Worm (Caenorhabditis elegans) whole organism, L4 larva: ENCODE data around the gene emc-6.

Source experiments
- F10B5.3 ChIP-seq: sonication (generic microtip); optimal IDR thresholded peaks from 2 replicates; lab custom pipeline; 2016; ENCODE audit warnings: mild to moderate bottlenecking, missing genetic modification characterization, missing compliant biosample characterization
- F49E8.2 ChIP-seq: sonication (generic microtip); optimal IDR thresholded peaks from 2 replicates; lab custom pipeline; 2016; ENCODE audit warnings: missing compliant biosample characterization, mild to moderate bottlenecking, missing genetic modification characterization, borderline replicate concordance
- T26A8.4 ChIP-seq: fragments of 200-800 bp; sonication (Bioruptor generic); IDR thresholded peaks from 2 replicates; pipeline ENCODE4 v1.3.6; 2022; ENCODE audit warnings: missing genetic modification characterization, missing compliant biosample characterization
- Y48G9A.11 ChIP-seq: fragments of 200-800 bp; sonication (Bioruptor generic); IDR thresholded peaks from 2 replicates; pipeline ENCODE4 v1.3.6; 2022; ENCODE audit warnings: missing genetic modification reagents, missing genetic modification characterization, missing compliant biosample characterization
- arid-1 ChIP-seq: fragments of 200-800 bp; sonication (Bioruptor generic); conservative IDR thresholded peaks from 2 replicates; pipeline ENCODE4 v1.3.6; 2022; ENCODE audit warnings: missing genetic modification reagents, missing genetic modification characterization, missing compliant biosample characterization
- ceh-82 ChIP-seq: sonication (generic microtip); optimal IDR thresholded peaks from 2 replicates; lab custom pipeline; 2017; ENCODE audit warnings: missing biosample characterization, missing genetic modification characterization
- ctbp-1 ChIP-seq: fragments of 200-800 bp; sonication (Bioruptor generic); IDR thresholded peaks from 2 replicates; pipeline ENCODE4 v1.3.6; 2022; ENCODE audit warnings: missing genetic modification reagents, missing genetic modification characterization, missing compliant biosample characterization
- daf-12 ChIP-seq: fragments of 150-350 bp; optimal IDR thresholded peaks from 2 replicates; lab custom pipeline; 2014; ENCODE audit warnings: missing biosample characterization, missing genetic modification reagents, missing genetic modification characterization
- daf-16 ChIP-seq, 3 experiments: sonication (generic microtip); optimal IDR thresholded peaks; 2 replicates each; lab custom pipeline; 2016 to 2017; ENCODE audit warnings: missing genetic modification characterization in 3 of 3, missing genetic modification reagents in 3 of 3, mild to moderate bottlenecking in 2 of 3, missing compliant biosample characterization in 2 of 3, missing biosample characterization in 1 of 3, moderate library complexity in 1 of 3
- dmd-6 ChIP-seq: fragments of 200-800 bp; sonication (Bioruptor generic); IDR thresholded peaks from 2 replicates; pipeline ENCODE4 v1.3.6; 2022; ENCODE audit warnings: missing genetic modification reagents, missing genetic modification characterization, missing compliant biosample characterization
- fos-1 ChIP-seq: fragments of 150-350 bp; optimal IDR thresholded peaks from 2 replicates; lab custom pipeline; 2014; ENCODE audit warnings: missing biosample characterization, missing genetic modification characterization
- jun-1 ChIP-seq: fragments of 150-350 bp; optimal IDR thresholded peaks from 2 replicates; lab custom pipeline; 2014; ENCODE audit warnings: missing biosample characterization, missing genetic modification reagents, missing genetic modification characterization
- lin-38 ChIP-seq: fragments of 200-800 bp; sonication (Bioruptor generic); IDR thresholded peaks from 2 replicates; pipeline ENCODE4 v1.3.6; 2022; ENCODE audit warnings: missing genetic modification reagents, missing genetic modification characterization, missing compliant biosample characterization
- lin-39 ChIP-seq: fragments of 150-350 bp; optimal IDR thresholded peaks from 2 replicates; lab custom pipeline; 2014; ENCODE audit warnings: missing biosample characterization, missing genetic modification reagents, missing genetic modification characterization
- mdl-1 ChIP-seq, 2 experiments: fragments of 150-350 bp in 1 of 2; sonication (generic microtip) in 1 of 2; optimal IDR thresholded peaks; 2 replicates each; lab custom pipeline; 2014 to 2017; ENCODE audit warnings: missing biosample characterization in 2 of 2, missing genetic modification characterization in 2 of 2
- mep-1 ChIP-seq: fragments of 150-350 bp; sonication (generic microtip); optimal IDR thresholded peaks from 3 replicates; lab custom pipeline; 2014; ENCODE audit warnings: missing biosample characterization, missing genetic modification characterization
- mes-2 ChIP-seq: sonication (generic microtip); optimal IDR thresholded peaks from 2 replicates; lab custom pipeline; 2016; ENCODE audit warnings: missing genotype, mild to moderate bottlenecking, missing genetic modification characterization, missing compliant biosample characterization; ENCODE audit not compliant: poor library complexity, severe bottlenecking
- nhr-25 ChIP-seq: sonication (generic microtip); optimal IDR thresholded peaks from 2 replicates; lab custom pipeline; 2017; ENCODE audit warnings: missing genetic modification characterization, mild to moderate bottlenecking, missing compliant biosample characterization, antibody characterized with exemption, moderate library complexity, borderline replicate concordance; ENCODE audit not compliant: insufficient read depth
- nhr-28 ChIP-seq: fragments of 150-350 bp; optimal IDR thresholded peaks from 2 replicates; lab custom pipeline; 2014; ENCODE audit warnings: missing biosample characterization, missing genetic modification characterization
- nhr-48 ChIP-seq: sonication (generic microtip); optimal IDR thresholded peaks from 2 replicates; lab custom pipeline; 2016; ENCODE audit warnings: mild to moderate bottlenecking, missing genetic modification characterization, missing compliant biosample characterization
- pqm-1 ChIP-seq: sonication (generic microtip); optimal IDR thresholded peaks from 2 replicates; lab custom pipeline; 2017; ENCODE audit warnings: missing biosample characterization, missing genetic modification characterization
- set-16 ChIP-seq: fragments of 200-800 bp; sonication (Bioruptor generic); IDR thresholded peaks from 2 replicates; pipeline ENCODE4 v1.3.6; 2022; ENCODE audit warnings: missing genetic modification reagents, missing genetic modification characterization, missing compliant biosample characterization
- skn-1 ChIP-seq: fragments of 150-350 bp; optimal IDR thresholded peaks from 2 replicates; lab custom pipeline; 2014; ENCODE audit warnings: missing biosample characterization, missing genetic modification characterization
- tra-1 ChIP-seq: fragments of 200-800 bp; sonication (Bioruptor generic); IDR thresholded peaks from 2 replicates; pipeline ENCODE4 v1.3.6; 2022; ENCODE audit warnings: missing genetic modification reagents, missing genetic modification characterization, missing compliant biosample characterization
- unc-62 ChIP-seq, 3 experiments: fragments of 150-350 bp in 1 of 3; sonication (generic microtip); optimal IDR thresholded peaks in 2 of 3; peaks in 1 of 3; 1 replicate in 1 of 3; 2 replicates in 2 of 3; lab custom pipeline; 2014 to 2017; ENCODE audit warnings: missing biosample characterization in 3 of 3, missing genetic modification characterization in 3 of 3, missing genetic modification reagents in 3 of 3, missing genotype in 1 of 3
- vab-7 ChIP-seq: fragments of 200-800 bp; sonication (Bioruptor generic); IDR thresholded peaks from 2 replicates; pipeline ENCODE4 v1.3.6; 2022; ENCODE audit warnings: missing genetic modification reagents, missing genetic modification characterization, missing compliant biosample characterization
- ztf-11 ChIP-seq: fragments of 150-350 bp; optimal IDR thresholded peaks from 2 replicates; lab custom pipeline; 2014; ENCODE audit warnings: missing biosample characterization, missing genetic modification characterization

The emc-6 gene

DNA sequence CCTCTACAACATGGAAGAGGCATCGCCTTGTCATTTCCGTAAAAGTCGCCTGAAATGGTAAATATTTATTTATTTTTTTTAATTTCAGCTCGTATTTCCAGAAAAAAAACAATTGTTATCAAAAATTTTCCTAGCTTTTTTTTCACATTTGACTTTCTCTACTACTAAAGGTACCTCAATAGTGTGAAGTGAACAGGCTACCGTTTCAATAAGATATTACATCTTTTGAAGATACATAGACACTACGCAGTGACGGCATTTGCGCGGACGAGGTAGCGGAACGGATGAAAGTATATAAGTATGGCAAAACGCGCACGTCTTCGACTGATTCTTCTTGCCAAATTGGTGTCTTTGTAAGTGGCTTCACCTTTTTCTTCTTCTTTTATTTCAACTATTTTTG lies 43.6 kb upstream of the emc-6 start, which contains the start of gene col-14:
col-14 (plus strand) TSS at position 301 of the 400 bp plus-strand sequence.
- TF ChIP-seq mes-2 (tag; lab: Kevin White, UChicago): no peak
- TF ChIP-seq nhr-25 (tag; lab: Kevin White, UChicago): no peak
- no peak for TF ChIP-seq ceh-82
- TF ChIP-seq tra-1: no peak
- no peak for TF ChIP-seq arid-1 (GFP tag; lab: Robert Waterston, UW)
- TF ChIP-seq skn-1 (tag; lab: Kevin White, UChicago): no peak
- TF ChIP-seq daf-12 (tag; lab: Kevin White, UChicago): no peak
- TF ChIP-seq lin-39 (tag; lab: Kevin White, UChicago): no peak

- TF ChIP-seq nhr-28 (tag; lab: Kevin White, UChicago) (peak; percentile 80), unc-62 (GFP tag; optimal IDR thresholded peaks at IDR 0.05 in 1 of 2; lab: Kevin White, UChicago) (peak in 1 of 2 experiments; percentile 26), unc-62 (tag; optimal IDR thresholded peaks at IDR 0.05; lab: Kevin White, UChicago) (no peak), ceh-82 (no peak), dmd-6 (GFP tag; lab: Robert Waterston, UW) (peak; percentile 7; the same call in 1 of the 2 replicates), pqm-1 (tag; lab: Kevin White, UChicago) (peak; percentile 96), nhr-48 (tag; lab: Kevin White, UChicago) (no peak), lin-39 (tag; lab: Kevin White, UChicago) (no peak), daf-16 (GFP tag; optimal IDR thresholded peaks at IDR 0.05; lab: Kevin White, UChicago) (no peak), daf-16 (tag; optimal IDR thresholded peaks at IDR 0.05; lab: Kevin White, UChicago) (peak; percentile 93)
Observed at ce11 chrIV:7747838-7748237, 38.3 kb upstream of the emc-6 start, which contains the start of gene klo-1. klo-1 (minus strand) TSS chrIV:7748225.

DNA sequence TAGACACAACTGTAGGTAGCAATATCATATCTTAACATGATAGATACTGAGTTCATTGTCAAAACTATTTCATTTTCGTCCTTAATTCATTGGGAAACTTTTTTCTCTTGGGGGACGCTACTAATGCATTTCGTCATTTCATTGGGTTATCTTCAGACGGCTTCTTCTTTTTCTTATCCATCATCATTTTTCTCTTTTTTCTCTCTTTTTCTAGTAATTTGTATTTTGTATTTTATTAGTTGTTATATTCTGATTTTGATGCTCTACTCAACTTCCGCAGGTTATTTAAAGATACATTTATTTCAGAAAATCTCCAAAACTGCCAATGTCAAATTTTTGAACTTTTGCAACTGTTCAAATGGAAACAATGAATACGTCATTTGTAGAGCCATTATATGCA lies 34.0 kb upstream of the emc-6 start, which contains the start of gene npr-35:
npr-35 (plus strand) TSS at position 301 of the 400 bp plus-strand sequence.
- TF ChIP-seq unc-62 (GFP tag; optimal IDR thresholded peaks at IDR 0.05 in 1 of 2; lab: Kevin White, UChicago) (peak in 1 of 2 experiments; percentile 80), unc-62 (tag; optimal IDR thresholded peaks at IDR 0.05; lab: Kevin White, UChicago) (no peak), jun-1 (no peak)

ce11 chrIV:7736616-7737015 lies 27.1 kb upstream of the emc-6 start:
- TF ChIP-seq T26A8.4 (GFP tag; lab: Robert Waterston, UW) (no peak), Y48G9A.11 (GFP tag; lab: Robert Waterston, UW) (no peak), mep-1 (tag; lab: Kevin White, UChicago) (no peak), ctbp-1 (GFP tag; lab: Robert Waterston, UW) (no peak)

ce11 chrIV:7734619-7735018 lies 25.1 kb upstream of the emc-6 start, which contains the start of gene clx-1:
clx-1 (plus strand) TSS chrIV:7734648.
- TF ChIP-seq set-16 (peak; percentile 91), ztf-11 (tag; lab: Kevin White, UChicago) (no peak), F49E8.2 (no peak), lin-38 (GFP tag; lab: Robert Waterston, UW) (no peak), vab-7 (GFP tag; lab: Robert Waterston, UW) (no peak)

- TF ChIP-seq F49E8.2: no peak
- no peak for TF ChIP-seq mdl-1 (tag; optimal IDR thresholded peaks at IDR 0.05; lab: Kevin White, UChicago)
- TF ChIP-seq mes-2 (tag; lab: Kevin White, UChicago): no peak
- TF ChIP-seq lin-39 (tag; lab: Kevin White, UChicago): no peak
- TF ChIP-seq fos-1: no peak
- TF ChIP-seq F10B5.3 (tag; lab: Kevin White, UChicago): no peak
- TF ChIP-seq daf-16 (GFP tag; optimal IDR thresholded peaks at IDR 0.05; lab: Kevin White, UChicago): no peak
- peak; percentile 93 for TF ChIP-seq daf-16 (tag; optimal IDR thresholded peaks at IDR 0.05; lab: Kevin White, UChicago)
Observed at ce11 chrIV:7734173-7734572, 24.6 kb upstream of the emc-6 start.
